Worm (Caenorhabditis elegans): ENCODE results near the gene dgat-2.

DNA sequence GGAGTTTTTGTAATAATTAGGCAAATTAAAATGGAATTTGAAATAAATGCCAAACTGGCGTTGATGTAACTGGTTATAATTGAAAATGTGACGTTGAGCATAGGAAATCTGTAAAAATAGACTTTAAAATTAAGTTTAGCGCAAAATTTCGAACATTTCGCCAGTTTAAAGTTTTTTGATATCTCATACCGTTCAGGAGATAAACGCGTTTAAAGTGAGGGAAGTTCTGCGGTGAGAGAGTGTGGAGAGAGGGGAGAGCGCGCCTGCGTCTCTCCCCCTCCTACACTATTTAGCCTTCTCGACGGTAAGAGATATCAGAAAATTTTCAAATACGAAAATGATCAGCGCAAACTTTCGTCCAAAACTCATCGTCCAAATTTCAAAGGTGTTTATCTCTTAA lies 16.4 kb downstream of the dgat-2 start, which contains the start of gene str-92:
- TF ChIP-seq egrh-3 (GFP tag; IDR thresholded peaks at IDR 0.05), result no peak
- no peak for TF ChIP-seq unc-130 (GFP tag; optimal IDR thresholded peaks at IDR 0.05)
- TF ChIP-seq ZK185.1 (tag; optimal IDR thresholded peaks at IDR 0.05; ENCODE audit: poor library complexity, severe bottlenecking), result no peak
- no peak for TF ChIP-seq F49E8.2 (tag; optimal IDR thresholded peaks at IDR 0.05; ENCODE audit: insufficient read depth)
- no peak for TF ChIP-seq dpl-1 (GFP tag; optimal IDR thresholded peaks at IDR 0.05)
